Fruit fly (Drosophila melanogaster) whole organism, embryonic: ENCODE measurements around the gene Decay.
A peak's percentile ranks its signal among the peaks of the same experiment; 100 is the strongest.

Experiments
- BtbVII ChIP-seq: fragments of 200-800 bp; sonication (Bioruptor generic); optimal IDR thresholded peaks from 3 replicates; lab custom pipeline; 2017; ENCODE audit warnings: missing biosample characterization, mild to moderate bottlenecking, missing genetic modification characterization
- C15 ChIP-seq: fragments of 200-800 bp; sonication (Bioruptor generic); IDR thresholded peaks from 3 replicates; pipeline ENCODE4 v1.3.6; 2022; ENCODE audit warnings: missing biosample characterization, missing genetic modification characterization
- CG10267 ChIP-seq: fragments of 200-800 bp; sonication (Bioruptor generic); optimal IDR thresholded peaks from 2 replicates; lab custom pipeline; 2018; ENCODE audit warnings: missing biosample characterization, mild to moderate bottlenecking, missing genetic modification characterization, moderate library complexity
- CG10565 ChIP-seq: fragments of 200-800 bp; sonication (Bioruptor generic); optimal IDR thresholded peaks from 3 replicates; lab custom pipeline; 2016; ENCODE audit warnings: missing biosample characterization, mild to moderate bottlenecking, missing genetic modification characterization
- CG11093 ChIP-seq: fragments of 200-800 bp; sonication (Bioruptor generic); IDR thresholded peaks from 3 replicates; pipeline ENCODE4 v1.3.6; 2022; ENCODE audit warnings: missing biosample characterization, missing genetic modification characterization
- CG11504 ChIP-seq: fragments of 200-800 bp; sonication (Bioruptor generic); optimal IDR thresholded peaks from 3 replicates; lab custom pipeline; 2019; ENCODE audit warnings: missing biosample characterization, mild to moderate bottlenecking, missing genetic modification characterization, moderate library complexity
- CG12659 ChIP-seq: fragments of 200-800 bp; sonication (Bioruptor generic); optimal IDR thresholded peaks from 3 replicates; lab custom pipeline; 2017; ENCODE audit warnings: mild to moderate bottlenecking, missing biosample characterization, missing genetic modification reagents, missing genetic modification characterization
- CG14441 ChIP-seq: fragments of 200-800 bp; sonication (Bioruptor generic); IDR thresholded peaks from 2 replicates; pipeline ENCODE4 v1.3.6; 2022; ENCODE audit warnings: missing biosample characterization, missing genetic modification characterization
- CG16779 ChIP-seq: fragments of 200-800 bp; sonication (Bioruptor generic); IDR thresholded peaks from 2 replicates; pipeline ENCODE4 v1.3.6; 2022; ENCODE audit warnings: missing biosample characterization, missing genetic modification characterization
- CG17802 ChIP-seq: fragments of 200-800 bp; sonication (Bioruptor generic); optimal IDR thresholded peaks from 2 replicates; lab custom pipeline; 2018; ENCODE audit warnings: missing biosample characterization, mild to moderate bottlenecking, missing genetic modification characterization, moderate library complexity
- CG31441 ChIP-seq: fragments of 200-800 bp; sonication (Bioruptor generic); IDR thresholded peaks from 2 replicates; pipeline ENCODE4 v1.3.6; 2022; ENCODE audit warnings: missing biosample characterization, missing genetic modification characterization
- CG34224 ChIP-seq: fragments of 200-800 bp; sonication (Bioruptor generic); IDR thresholded peaks from 3 replicates; pipeline ENCODE4 v1.3.6; 2022; ENCODE audit warnings: missing biosample characterization, missing genetic modification characterization; ENCODE audit not compliant: partially characterized antibody
- CG34422 ChIP-seq: fragments of 200-800 bp; sonication (Bioruptor generic); IDR thresholded peaks from 3 replicates; pipeline ENCODE4 v1.3.6; 2022; ENCODE audit warnings: missing biosample characterization, missing genetic modification characterization
- CG4282 ChIP-seq: fragments of 200-800 bp; sonication (Bioruptor generic); optimal IDR thresholded peaks from 2 replicates; lab custom pipeline; 2016; ENCODE audit warnings: missing biosample characterization, missing genetic modification characterization
- CG5180 ChIP-seq: fragments of 200-800 bp; sonication (Bioruptor generic); optimal IDR thresholded peaks from 3 replicates; lab custom pipeline; 2017; ENCODE audit warnings: missing biosample characterization, missing genetic modification characterization, mild to moderate bottlenecking, moderate library complexity, missing genetic modification reagents
- CG7839 ChIP-seq: fragments of 200-800 bp; sonication (Bioruptor generic); optimal IDR thresholded peaks from 3 replicates; lab custom pipeline; 2018; ENCODE audit warnings: missing biosample characterization, mild to moderate bottlenecking, missing genetic modification characterization, moderate library complexity
- CG8359 ChIP-seq: fragments of 200-800 bp; sonication (Bioruptor generic); optimal IDR thresholded peaks from 2 replicates; lab custom pipeline; 2017; ENCODE audit warnings: missing biosample characterization, mild to moderate bottlenecking, missing genetic modification characterization, borderline replicate concordance
- CG9609 ChIP-seq: fragments of 200-800 bp; sonication (Bioruptor generic); optimal IDR thresholded peaks from 3 replicates; lab custom pipeline; 2016; ENCODE audit warnings: missing biosample characterization, missing genetic modification characterization
- CHES-1-like ChIP-seq: fragments of 200-800 bp; sonication (Bioruptor generic); optimal IDR thresholded peaks from 2 replicates; lab custom pipeline; 2016; ENCODE audit warnings: missing biosample characterization, missing genetic modification characterization
- CrebB ChIP-seq: fragments of 200-800 bp; sonication (Bioruptor generic); optimal IDR thresholded peaks from 3 replicates; lab custom pipeline; 2018; ENCODE audit warnings: missing biosample characterization, mild to moderate bottlenecking, missing genetic modification characterization
- Dfd ChIP-seq, 2 experiments: fragments of >200 bp; optimal IDR thresholded peaks; 2 replicates each; lab custom pipeline; 2017; ENCODE audit warnings: missing biosample characterization in 2 of 2, missing genetic modification characterization in 2 of 2
- Dip2 ChIP-seq: fragments of 200-800 bp; sonication (Bioruptor generic); IDR thresholded peaks from 2 replicates; pipeline ENCODE4 v1.3.6; 2022; ENCODE audit warnings: missing biosample characterization, missing genetic modification characterization
- E2f2 ChIP-seq: fragments of 200-800 bp; sonication (Bioruptor generic); IDR thresholded peaks from 2 replicates; pipeline ENCODE4 v1.3.6; 2022; ENCODE audit warnings: missing biosample characterization, missing genetic modification characterization
- HLH3B ChIP-seq: fragments of 200-800 bp; sonication (Bioruptor generic); IDR thresholded peaks from 2 replicates; pipeline ENCODE4 v1.3.6; 2022; ENCODE audit warnings: missing biosample characterization, missing genetic modification characterization
- HLH4C ChIP-seq: fragments of 200-800 bp; sonication (Bioruptor generic); IDR thresholded peaks from 3 replicates; pipeline ENCODE4 v1.3.6; 2022; ENCODE audit warnings: missing biosample characterization, missing genetic modification characterization; ENCODE audit not compliant: partially characterized antibody
- Hsf ChIP-seq: fragments of 200-800 bp; sonication (Bioruptor generic); optimal IDR thresholded peaks from 3 replicates; lab custom pipeline; 2016; ENCODE audit warnings: missing biosample characterization, missing genetic modification characterization
- NC2α ChIP-seq: fragments of 200-800 bp; sonication (Bioruptor generic); optimal IDR thresholded peaks from 2 replicates; lab custom pipeline; 2016; ENCODE audit warnings: missing biosample characterization, missing genetic modification characterization
- Nf-YA ChIP-seq: fragments of 200-800 bp; sonication (Bioruptor generic); IDR thresholded peaks from 2 replicates; pipeline ENCODE4 v1.3.6; 2022; ENCODE audit warnings: missing biosample characterization, missing genetic modification characterization
- Ptx1 ChIP-seq: fragments of 200-800 bp; sonication (Bioruptor generic); IDR thresholded peaks from 2 replicates; pipeline ENCODE4 v1.3.6; 2022; ENCODE audit warnings: missing biosample characterization, missing genetic modification characterization
- Six4 ChIP-seq: fragments of 200-800 bp; sonication (Bioruptor generic); optimal IDR thresholded peaks from 2 replicates; lab custom pipeline; 2016; ENCODE audit warnings: missing biosample characterization, missing genetic modification characterization
- Sry-β ChIP-seq: fragments of 200-800 bp; sonication (Bioruptor generic); optimal IDR thresholded peaks from 2 replicates; lab custom pipeline; 2018; ENCODE audit warnings: missing biosample characterization, mild to moderate bottlenecking, missing genetic modification characterization, moderate library complexity
- ap ChIP-seq: fragments of 200-800 bp; sonication (Bioruptor generic); IDR thresholded peaks from 2 replicates; pipeline ENCODE4 v1.3.6; 2022; ENCODE audit warnings: missing biosample characterization, missing genetic modification characterization
- ase ChIP-seq: fragments of 200-800 bp; sonication (Bioruptor generic); IDR thresholded peaks from 3 replicates; pipeline ENCODE4 v1.3.6; 2022; ENCODE audit warnings: missing biosample characterization, missing genetic modification characterization
- br ChIP-seq: fragments of >200 bp; optimal IDR thresholded peaks from 2 replicates; lab custom pipeline; 2017
- cato ChIP-seq: fragments of 200-800 bp; sonication (Bioruptor generic); optimal IDR thresholded peaks from 2 replicates; lab custom pipeline; 2016; ENCODE audit warnings: missing biosample characterization, missing genetic modification characterization, borderline replicate concordance
- chif ChIP-seq, 2 experiments: fragments of 200-800 bp; sonication (Bioruptor generic); optimal IDR thresholded peaks; 3 replicates each; lab custom pipeline; 2016; ENCODE audit warnings: missing biosample characterization in 2 of 2, missing genetic modification characterization in 2 of 2
- dmrt99B ChIP-seq: fragments of 200-800 bp; sonication (Bioruptor generic); optimal IDR thresholded peaks from 2 replicates; lab custom pipeline; 2018; ENCODE audit warnings: missing biosample characterization, mild to moderate bottlenecking, missing genetic modification characterization, moderate library complexity
- jigr1 ChIP-seq: fragments of 200-800 bp; sonication (Bioruptor generic); IDR thresholded peaks from 3 replicates; pipeline ENCODE4 v1.3.6; 2022; ENCODE audit warnings: missing biosample characterization, missing genetic modification characterization
- ken ChIP-seq: fragments of 200-800 bp; sonication (Bioruptor generic); IDR thresholded peaks from 3 replicates; pipeline ENCODE4 v1.3.6; 2022; ENCODE audit warnings: missing biosample characterization, missing genetic modification characterization
- nom ChIP-seq: fragments of 200-800 bp; sonication (Bioruptor generic); optimal IDR thresholded peaks from 2 replicates; lab custom pipeline; 2017; ENCODE audit warnings: missing biosample characterization, missing genetic modification characterization, mild to moderate bottlenecking, moderate library complexity, missing genetic modification reagents
- onecut ChIP-seq: fragments of 200-800 bp; sonication (Bioruptor generic); IDR thresholded peaks from 2 replicates; pipeline ENCODE4 v1.3.6; 2022; ENCODE audit warnings: missing biosample characterization, missing genetic modification characterization
- otp ChIP-seq: fragments of 200-800 bp; sonication (Bioruptor generic); IDR thresholded peaks from 3 replicates; pipeline ENCODE4, ENCODE4 v1.3.6; 2022; ENCODE audit warnings: missing biosample characterization, missing genetic modification characterization
- phol ChIP-seq: fragments of 200-800 bp; sonication (Bioruptor generic); optimal IDR thresholded peaks from 3 replicates; lab custom pipeline; 2018; ENCODE audit warnings: missing biosample characterization, mild to moderate bottlenecking, missing genetic modification characterization, moderate library complexity
- pita ChIP-seq: fragments of 200-800 bp; sonication (Bioruptor generic); optimal IDR thresholded peaks from 2 replicates; lab custom pipeline; 2017; ENCODE audit warnings: missing biosample characterization, mild to moderate bottlenecking, missing genetic modification characterization
- run ChIP-seq: fragments of 200-800 bp; sonication (Bioruptor generic); optimal IDR thresholded peaks from 3 replicates; lab custom pipeline; 2018; ENCODE audit warnings: missing biosample characterization, mild to moderate bottlenecking, missing genetic modification characterization
- salm ChIP-seq: fragments of 200-800 bp; sonication (Bioruptor generic); optimal IDR thresholded peaks from 2 replicates; lab custom pipeline; 2018; ENCODE audit warnings: missing biosample characterization, mild to moderate bottlenecking, missing genetic modification characterization
- slbo ChIP-seq: fragments of 200-800 bp; sonication (Bioruptor generic); IDR thresholded peaks from 2 replicates; pipeline ENCODE4 v1.3.6; 2022; ENCODE audit warnings: missing biosample characterization, missing genetic modification characterization
- sna ChIP-seq: fragments of 200-800 bp; sonication (Bioruptor generic); IDR thresholded peaks from 2 replicates; pipeline ENCODE4 v1.3.6; 2022; ENCODE audit warnings: missing biosample characterization, missing genetic modification characterization; ENCODE audit not compliant: partially characterized antibody
- so ChIP-seq: fragments of 200-800 bp; sonication (Bioruptor generic); IDR thresholded peaks from 3 replicates; pipeline ENCODE4 v1.3.6; 2022; ENCODE audit warnings: missing biosample characterization, missing genetic modification characterization
- vnd ChIP-seq: fragments of 200-800 bp; sonication (Bioruptor generic); IDR thresholded peaks from 3 replicates; pipeline ENCODE4 v1.3.6; 2022; ENCODE audit warnings: missing biosample characterization, missing genetic modification characterization; ENCODE audit not compliant: partially characterized antibody
- z ChIP-seq: fragments of 200-800 bp; sonication (Bioruptor generic); IDR thresholded peaks from 3 replicates; pipeline ENCODE4 v1.3.6; 2022; ENCODE audit warnings: missing biosample characterization, missing genetic modification characterization

Gene Decay

DNA sequence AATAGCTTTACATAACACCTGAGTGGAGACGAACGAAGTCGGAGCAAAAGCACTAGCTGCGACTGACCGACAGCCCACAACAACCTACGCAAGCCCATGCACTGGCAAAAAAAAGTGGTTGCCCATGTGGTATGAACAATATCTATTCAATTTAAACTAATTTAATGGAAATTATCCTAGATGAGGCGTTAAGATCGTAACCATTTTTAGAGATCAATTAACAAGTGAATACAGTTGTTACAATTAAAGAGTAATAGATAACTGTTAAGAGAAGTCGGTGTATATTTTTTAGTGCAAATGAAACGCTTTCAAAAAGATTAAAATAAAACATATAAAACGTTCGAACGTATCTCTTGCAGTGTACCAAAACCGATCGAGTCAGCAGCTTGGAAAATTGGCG is 4.6 kb downstream of the Decay start (continued):
- TF ChIP-seq so (GFP tag; lab: Robert Waterston, UW) (no peak), Dip2 (GFP tag; lab: Robert Waterston, UW) (no peak), E2f2 (GFP tag; lab: Robert Waterston, UW) (peak; percentile 39; the same call in 1 of the 2 replicates), CrebB (tag; lab: Kevin White, UChicago) (no peak), ap (GFP tag; lab: Robert Waterston, UW) (peak; percentile 52), CG34422 (GFP tag; lab: Robert Waterston, UW) (0 out of 3 replicates have a peak, but pooled peaks have one; percentile 47), CG14441 (GFP tag; lab: Robert Waterston, UW) (peak; percentile 54; the same call in 1 of the 2 replicates), C15 (GFP tag; lab: Robert Waterston, UW) (no peak), CG8359 (GFP tag; lab: Kevin White, UChicago) (no peak), Ptx1 (peak; percentile 49), CG12659 (GFP tag; lab: Kevin White, UChicago) (no peak), CG10565 (GFP tag; lab: Kevin White, UChicago) (no peak), slbo (GFP tag; lab: Robert Waterston, UW) (no peak; the same call in 1 of the 2 replicates), Dfd (GFP tag; optimal IDR thresholded peaks at IDR 0.05; lab: Kevin White, UChicago) (no peak), CHES-1-like (no peak), vnd (GFP tag; lab: Robert Waterston, UW) (no peak), CG4282 (GFP tag; lab: Kevin White, UChicago) (no peak), z (no peak), ase (GFP tag; lab: Robert Waterston, UW) (peak; percentile 71; the same call in 2 of the 3 replicates), CG17802 (tag; lab: Kevin White, UChicago) (no peak), sna (GFP tag; lab: Robert Waterston, UW) (no peak), Sry-β (GFP tag; lab: Kevin White, UChicago) (no peak), nom (GFP tag; lab: Kevin White, UChicago) (no peak), ken (GFP tag; lab: Robert Waterston, UW) (no peak), CG11504 (peak; percentile 81), br (lab: Kevin White, UChicago) (no peak), run (tag; lab: Kevin White, UChicago) (peak; percentile 27), Hsf (GFP tag; lab: Kevin White, UChicago) (peak; percentile 33), CG31441 (GFP tag; lab: Robert Waterston, UW) (peak; percentile 76), pita (no peak), dmrt99B (peak; percentile 84), CG11093 (GFP tag; lab: Robert Waterston, UW) (0 out of 3 replicates have a peak, but pooled peaks have one; percentile 42), cato (GFP tag; lab: Kevin White, UChicago) (no peak), CG5180 (GFP tag; lab: Kevin White, UChicago) (peak; percentile 59), NC2α (no peak), Six4 (no peak), Nf-YA (no peak), chif (GFP tag; optimal IDR thresholded peaks at IDR 0.05; lab: Kevin White, UChicago) (peak; percentile 10 to 54), HLH4C (GFP tag; lab: Robert Waterston, UW) (no peak), onecut (0 out of 2 replicates have a peak, but pooled peaks have one; percentile 21), otp (GFP tag; lab: Robert Waterston, UW) (0 out of 3 replicates have a peak, but pooled peaks have one; percentile 22), salm (tag; lab: Kevin White, UChicago) (peak; percentile 14), CG9609 (GFP tag; lab: Kevin White, UChicago) (no peak), BtbVII (GFP tag; lab: Kevin White, UChicago) (no peak), jigr1 (GFP tag; lab: Robert Waterston, UW) (no peak; the same call in 2 of the 3 replicates), phol (tag; lab: Kevin White, UChicago) (peak; percentile 77), CG10267 (tag; lab: Kevin White, UChicago) (peak; percentile 47), CG7839 (tag; lab: Kevin White, UChicago) (no peak), HLH3B (GFP tag; lab: Robert Waterston, UW) (peak; percentile 55; the same call in 1 of the 2 replicates), CG34224 (no peak), CG16779 (GFP tag; lab: Robert Waterston, UW) (no peak)
